Fruit fly (Drosophila melanogaster) whole organism, embryonic: ENCODE results near the gene Tsen34.
A peak's percentile ranks its signal among the peaks of the same experiment; 100 is the strongest.

Experiments used
- Bteb2 ChIP-seq: fragments of 200-800 bp; sonication (Bioruptor generic); optimal IDR thresholded peaks from 2 replicates; lab custom pipeline; 2016; ENCODE audit warnings: missing biosample characterization, missing genetic modification characterization
- CG10267 ChIP-seq: fragments of 200-800 bp; sonication (Bioruptor generic); optimal IDR thresholded peaks from 2 replicates; lab custom pipeline; 2018; ENCODE audit warnings: missing biosample characterization, mild to moderate bottlenecking, missing genetic modification characterization, moderate library complexity
- CG10274 ChIP-seq: fragments of 200-800 bp; sonication (Bioruptor generic); optimal IDR thresholded peaks from 3 replicates; lab custom pipeline; 2017; ENCODE audit warnings: missing biosample characterization, mild to moderate bottlenecking, missing genetic modification characterization
- CG10959 ChIP-seq: fragments of 200-800 bp; sonication (Bioruptor generic); IDR thresholded peaks from 2 replicates; pipeline ENCODE4 v1.3.6; 2022; ENCODE audit warnings: missing biosample characterization, missing genetic modification characterization
- CG10979 ChIP-seq: fragments of 200-800 bp; sonication (Bioruptor generic); optimal IDR thresholded peaks from 2 replicates; lab custom pipeline; 2018; ENCODE audit warnings: missing biosample characterization, mild to moderate bottlenecking, missing genetic modification characterization, moderate library complexity
- CG11696 ChIP-seq: fragments of 200-800 bp; sonication (Bioruptor generic); IDR thresholded peaks from 2 replicates; pipeline ENCODE4 v1.3.6; 2022; ENCODE audit warnings: missing biosample characterization, missing genetic modification characterization
- CG14441 ChIP-seq: fragments of 200-800 bp; sonication (Bioruptor generic); IDR thresholded peaks from 2 replicates; pipeline ENCODE4 v1.3.6; 2022; ENCODE audit warnings: missing biosample characterization, missing genetic modification characterization
- CG31388 ChIP-seq: fragments of 200-800 bp; sonication (Bioruptor generic); optimal IDR thresholded peaks from 2 replicates; lab custom pipeline; 2016; ENCODE audit warnings: missing biosample characterization, missing genetic modification characterization
- CG3163 ChIP-seq: fragments of 200-800 bp; sonication (Bioruptor generic); optimal IDR thresholded peaks from 3 replicates; lab custom pipeline; 2016; ENCODE audit warnings: missing biosample characterization, missing genetic modification characterization
- CG34376 ChIP-seq: fragments of 200-800 bp; sonication (Bioruptor generic); optimal IDR thresholded peaks from 2 replicates; lab custom pipeline; 2018; ENCODE audit warnings: missing biosample characterization, mild to moderate bottlenecking, missing genetic modification characterization
- CG4617 ChIP-seq: fragments of 200-800 bp; sonication (Bioruptor generic); optimal IDR thresholded peaks from 3 replicates; lab custom pipeline; 2016; ENCODE audit warnings: missing biosample characterization, missing genetic modification characterization, borderline replicate concordance
- CG6683 ChIP-seq: fragments of 200-800 bp; sonication (Bioruptor generic); optimal IDR thresholded peaks from 2 replicates; lab custom pipeline; 2017; ENCODE audit warnings: missing biosample characterization, mild to moderate bottlenecking, missing genetic modification characterization, missing genetic modification reagents
- CG6813 ChIP-seq: fragments of 200-800 bp; sonication (Bioruptor generic); optimal IDR thresholded peaks from 2 replicates; lab custom pipeline; 2017; ENCODE audit warnings: missing biosample characterization, missing genetic modification characterization, mild to moderate bottlenecking, moderate library complexity, missing genetic modification reagents
- CG9727 ChIP-seq: fragments of 200-800 bp; sonication (Bioruptor generic); optimal IDR thresholded peaks from 3 replicates; lab custom pipeline; 2017; ENCODE audit warnings: missing biosample characterization, mild to moderate bottlenecking, missing genetic modification characterization
- CG9817 ChIP-seq: fragments of 200-800 bp; sonication (Bioruptor generic); optimal IDR thresholded peaks from 2 replicates; lab custom pipeline; 2018; ENCODE audit warnings: missing biosample characterization, mild to moderate bottlenecking, missing genetic modification characterization, moderate library complexity
- CHES-1-like ChIP-seq: fragments of 200-800 bp; sonication (Bioruptor generic); optimal IDR thresholded peaks from 2 replicates; lab custom pipeline; 2016; ENCODE audit warnings: missing biosample characterization, missing genetic modification characterization
- CoRest ChIP-seq: fragments of 200-800 bp; sonication (Bioruptor generic); optimal IDR thresholded peaks from 3 replicates; lab custom pipeline; 2018; ENCODE audit warnings: missing biosample characterization, mild to moderate bottlenecking, missing genetic modification characterization, moderate library complexity
- Doc3 ChIP-seq: fragments of 200-800 bp; sonication (Bioruptor generic); IDR thresholded peaks from 3 replicates; pipeline ENCODE4 v1.3.6; 2022; ENCODE audit warnings: missing biosample characterization, missing genetic modification characterization; ENCODE audit not compliant: partially characterized antibody
- E2f1 ChIP-seq: fragments of 200-800 bp; sonication (Bioruptor generic); IDR thresholded peaks from 2 replicates; pipeline ENCODE4 v1.3.6; 2022; ENCODE audit warnings: missing biosample characterization, missing genetic modification characterization
- Elba2 ChIP-seq: fragments of 200-800 bp; sonication (Bioruptor generic); optimal IDR thresholded peaks from 3 replicates; lab custom pipeline; 2016; ENCODE audit warnings: missing biosample characterization, missing genetic modification characterization
- GATAe ChIP-seq: fragments of 200-800 bp; sonication (Bioruptor generic); conservative IDR thresholded peaks from 2 replicates; pipeline ENCODE4 v1.3.6; 2022; ENCODE audit warnings: missing biosample characterization, missing genetic modification characterization
- Hsf ChIP-seq: fragments of 200-800 bp; sonication (Bioruptor generic); optimal IDR thresholded peaks from 3 replicates; lab custom pipeline; 2016; ENCODE audit warnings: missing biosample characterization, missing genetic modification characterization
- Ssrp ChIP-seq: fragments of 200-800 bp; sonication (Bioruptor generic); optimal IDR thresholded peaks from 2 replicates; lab custom pipeline; 2018; ENCODE audit warnings: missing biosample characterization, mild to moderate bottlenecking, missing genetic modification characterization, moderate library complexity
- Taf1 ChIP-seq: fragments of 200-800 bp; sonication (Bioruptor generic); IDR thresholded peaks from 2 replicates; pipeline ENCODE4 v1.3.6; 2022; ENCODE audit warnings: missing biosample characterization, missing genetic modification characterization
- al ChIP-seq: fragments of 200-800 bp; sonication (Bioruptor generic); IDR thresholded peaks from 2 replicates; pipeline ENCODE4 v1.3.6; 2022; ENCODE audit warnings: missing biosample characterization, missing genetic modification characterization
- amos ChIP-seq: fragments of 200-800 bp; sonication (Bioruptor generic); IDR thresholded peaks from 2 replicates; pipeline ENCODE4 v1.3.6; 2022; ENCODE audit warnings: missing biosample characterization, missing genetic modification characterization; ENCODE audit not compliant: partially characterized antibody
- bowl ChIP-seq: fragments of 200-800 bp; sonication (Bioruptor generic); IDR thresholded peaks from 2 replicates; pipeline ENCODE4 v1.3.6; 2022; ENCODE audit warnings: missing biosample characterization, missing genetic modification characterization
- cad ChIP-seq: fragments of >200 bp; optimal IDR thresholded peaks from 2 replicates; lab custom pipeline; 2017; ENCODE audit warnings: missing biosample characterization, missing genetic modification characterization
- chif ChIP-seq, 2 experiments: fragments of 200-800 bp; sonication (Bioruptor generic); optimal IDR thresholded peaks; 3 replicates each; lab custom pipeline; 2016; ENCODE audit warnings: missing biosample characterization in 2 of 2, missing genetic modification characterization in 2 of 2
- ci ChIP-seq: fragments of 200-800 bp; sonication (Bioruptor generic); IDR thresholded peaks from 3 replicates; pipeline ENCODE4 v1.3.6; 2022; ENCODE audit warnings: missing biosample characterization, missing genetic modification characterization
- dan ChIP-seq: fragments of 200-800 bp; sonication (Bioruptor generic); IDR thresholded peaks from 2 replicates; pipeline ENCODE4 v1.3.6; 2022; ENCODE audit warnings: missing biosample characterization, missing genetic modification characterization
- dm ChIP-seq: fragments of 200-800 bp; sonication (Bioruptor generic); optimal IDR thresholded peaks from 3 replicates; lab custom pipeline; 2016; ENCODE audit warnings: missing biosample characterization, missing genetic modification characterization
- fru ChIP-seq: fragments of >200 bp; optimal IDR thresholded peaks from 2 replicates; lab custom pipeline; 2017
- gce ChIP-seq: fragments of 200-800 bp; sonication (Bioruptor generic); IDR thresholded peaks from 3 replicates; pipeline ENCODE4 v1.3.6; 2022; ENCODE audit warnings: missing biosample characterization, missing genetic modification characterization
- gcm2 ChIP-seq: fragments of 200-800 bp; sonication (Bioruptor generic); optimal IDR thresholded peaks from 2 replicates; lab custom pipeline; 2016; ENCODE audit warnings: missing biosample characterization, missing genetic modification characterization
- gem ChIP-seq: fragments of 200-800 bp; sonication (Bioruptor generic); optimal IDR thresholded peaks from 2 replicates; lab custom pipeline; 2019; ENCODE audit warnings: missing biosample characterization, mild to moderate bottlenecking, missing genetic modification characterization, moderate library complexity
- grn ChIP-seq: fragments of 200-800 bp; sonication (Bioruptor generic); optimal IDR thresholded peaks from 3 replicates; lab custom pipeline; 2017; ENCODE audit warnings: missing biosample characterization, missing genetic modification characterization
- gsb-n ChIP-seq: fragments of 200-800 bp; sonication (Bioruptor generic); optimal IDR thresholded peaks from 3 replicates; lab custom pipeline; 2018; ENCODE audit warnings: missing biosample characterization, mild to moderate bottlenecking, missing genetic modification characterization
- hb ChIP-seq: fragments of 200-800 bp; sonication (Bioruptor generic); IDR thresholded peaks from 3 replicates; pipeline ENCODE4 v1.3.6; 2022; ENCODE audit warnings: missing biosample characterization, missing genetic modification characterization; ENCODE audit not compliant: partially characterized antibody
- hbn ChIP-seq: fragments of 200-800 bp; sonication (Bioruptor generic); IDR thresholded peaks from 2 replicates; pipeline ENCODE4 v1.3.6; 2022; ENCODE audit warnings: missing biosample characterization, missing genetic modification characterization; ENCODE audit not compliant: partially characterized antibody
- inv ChIP-seq: fragments of 200-800 bp; sonication (Bioruptor generic); IDR thresholded peaks from 2 replicates; pipeline ENCODE4 v1.3.6; 2022; ENCODE audit warnings: missing biosample characterization, missing genetic modification characterization; ENCODE audit not compliant: partially characterized antibody
- ken ChIP-seq: fragments of 200-800 bp; sonication (Bioruptor generic); IDR thresholded peaks from 3 replicates; pipeline ENCODE4 v1.3.6; 2022; ENCODE audit warnings: missing biosample characterization, missing genetic modification characterization
- mirr ChIP-seq: fragments of 200-800 bp; sonication (Bioruptor generic); optimal IDR thresholded peaks from 3 replicates; lab custom pipeline; 2018; ENCODE audit warnings: missing biosample characterization, mild to moderate bottlenecking, missing genetic modification characterization
- nau ChIP-seq: fragments of 200-800 bp; sonication (Bioruptor generic); optimal IDR thresholded peaks from 3 replicates; lab custom pipeline; 2017; ENCODE audit warnings: missing biosample characterization, mild to moderate bottlenecking, missing genetic modification characterization, missing genetic modification reagents
- nmo ChIP-seq: fragments of 200-800 bp; sonication (Bioruptor generic); optimal IDR thresholded peaks from 2 replicates; lab custom pipeline; 2018; ENCODE audit warnings: missing biosample characterization, mild to moderate bottlenecking, missing genetic modification characterization, moderate library complexity
- org-1 ChIP-seq: fragments of 200-800 bp; sonication (Bioruptor generic); optimal IDR thresholded peaks from 2 replicates; lab custom pipeline; 2017; ENCODE audit warnings: missing biosample characterization, missing genetic modification characterization
- ranshi ChIP-seq: fragments of 200-800 bp; sonication (Bioruptor generic); IDR thresholded peaks from 2 replicates; pipeline ENCODE4 v1.3.6; 2022; ENCODE audit warnings: missing biosample characterization, missing genetic modification characterization
- salm ChIP-seq: fragments of 200-800 bp; sonication (Bioruptor generic); optimal IDR thresholded peaks from 2 replicates; lab custom pipeline; 2018; ENCODE audit warnings: missing biosample characterization, mild to moderate bottlenecking, missing genetic modification characterization
- tll ChIP-seq, 2 experiments: fragments of 200-800 bp in 1 of 2; fragments of >200 bp in 1 of 2; sonication (Bioruptor generic) in 1 of 2; optimal IDR thresholded peaks; 2 replicates each; lab custom pipeline; 2017 to 2019; ENCODE audit warnings: missing biosample characterization in 2 of 2, missing genetic modification characterization in 2 of 2, mild to moderate bottlenecking in 1 of 2, moderate library complexity in 1 of 2
- zf30C ChIP-seq: fragments of 200-800 bp; sonication (Bioruptor generic); optimal IDR thresholded peaks from 3 replicates; lab custom pipeline; 2018; ENCODE audit warnings: missing biosample characterization, mild to moderate bottlenecking, missing genetic modification characterization

Gene Tsen34

DNA sequence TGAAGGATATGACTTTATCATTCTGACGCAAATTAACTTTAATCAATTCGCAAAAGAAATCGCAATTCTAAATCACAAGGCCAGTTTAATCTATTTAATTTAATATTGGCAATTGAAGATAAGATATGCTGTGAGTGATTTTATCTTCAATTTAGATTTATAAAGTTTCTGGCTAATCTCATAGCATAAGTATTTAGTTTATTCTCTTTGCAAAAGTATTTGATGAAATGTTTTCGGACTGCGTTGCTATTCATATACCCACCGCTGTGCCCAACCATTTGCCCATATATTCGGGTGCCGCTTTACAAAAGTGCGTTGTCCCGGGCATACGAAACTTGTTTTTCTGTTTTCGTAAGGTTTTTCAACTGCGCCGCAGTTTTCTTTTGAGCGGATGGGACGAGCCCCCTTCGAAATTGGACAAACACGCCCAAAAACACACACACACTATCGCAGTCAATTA lies 23.3 kb upstream of the Tsen34 start (continued):
- peak; percentile 27 for TF ChIP-seq Elba2 (GFP tag; lab: Kevin White, UChicago)
- peak; percentile 94 for TF ChIP-seq CG10267 (tag; lab: Kevin White, UChicago)
- TF ChIP-seq grn (GFP tag; lab: Kevin White, UChicago): peak; percentile 81
- TF ChIP-seq gsb-n (tag; lab: Kevin White, UChicago): peak; percentile 96
- TF ChIP-seq hb (GFP tag; lab: Robert Waterston, UW): no peak
- TF ChIP-seq gcm2: peak; percentile 87
- peak; percentile 99 for TF ChIP-seq nmo (GFP tag; lab: Kevin White, UChicago)
- peak; percentile 90 for TF ChIP-seq E2f1 (GFP tag; lab: Robert Waterston, UW)
- TF ChIP-seq al (GFP tag; lab: Robert Waterston, UW): peak; percentile 91
- TF ChIP-seq org-1: peak; percentile 97
- TF ChIP-seq chif (GFP tag; optimal IDR thresholded peaks at IDR 0.05; lab: Kevin White, UChicago): peak; percentile 91 to 96
- peak; percentile 95 for TF ChIP-seq salm (tag; lab: Kevin White, UChicago)
- peak; percentile 87 for TF ChIP-seq CG10959 (GFP tag; lab: Robert Waterston, UW)
- no peak for TF ChIP-seq inv (GFP tag; lab: Robert Waterston, UW)
- peak; percentile 85 for TF ChIP-seq dm (GFP tag; lab: Kevin White, UChicago)
- TF ChIP-seq CG10274 (GFP tag; lab: Kevin White, UChicago): peak; percentile 92
- peak; percentile 93 for TF ChIP-seq CG6683
- TF ChIP-seq CG10979 (tag; lab: Kevin White, UChicago): peak; percentile 98
- peak; percentile 76 for TF ChIP-seq CG3163 (GFP tag; lab: Kevin White, UChicago)
- peak; percentile 91 for TF ChIP-seq ci (GFP tag; lab: Robert Waterston, UW)
- TF ChIP-seq gce (GFP tag; lab: Robert Waterston, UW): peak; percentile 61; the same call in 2 of the 3 replicates
- TF ChIP-seq CoRest (tag; lab: Kevin White, UChicago): peak; percentile 99
- TF ChIP-seq Bteb2: peak; percentile 94
- TF ChIP-seq bowl (GFP tag; lab: Robert Waterston, UW): peak; percentile 67; the same call in 1 of the 2 replicates
- TF ChIP-seq nau: peak; percentile 98
- peak; percentile 98 for TF ChIP-seq Ssrp (tag; lab: Kevin White, UChicago)
- peak; percentile 98 for TF ChIP-seq gem (tag; lab: Kevin White, UChicago)
- no peak for TF ChIP-seq Doc3
- TF ChIP-seq amos (GFP tag; lab: Robert Waterston, UW): no peak
- peak; percentile 96 for TF ChIP-seq CG6813 (GFP tag; lab: Kevin White, UChicago)
- peak; percentile 93 for TF ChIP-seq CG9817 (tag; lab: Kevin White, UChicago)
- peak; percentile 90 for TF ChIP-seq mirr (GFP tag; lab: Kevin White, UChicago)
- TF ChIP-seq ken (GFP tag; lab: Robert Waterston, UW): peak; percentile 77
- TF ChIP-seq tll (GFP tag; optimal IDR thresholded peaks at IDR 0.05; lab: Kevin White, UChicago): peak in 1 of 2 experiments; percentile 46
- TF ChIP-seq CG31388 (GFP tag; lab: Kevin White, UChicago): peak; percentile 92
- TF ChIP-seq CG11696 (GFP tag; lab: Robert Waterston, UW): peak; percentile 96
- TF ChIP-seq CHES-1-like (GFP tag; lab: Kevin White, UChicago): peak; percentile 91
- no peak for TF ChIP-seq zf30C
- TF ChIP-seq CG9727: peak; percentile 99
- TF ChIP-seq cad (GFP tag; lab: Kevin White, UChicago): no peak
- peak; percentile 96 for TF ChIP-seq Hsf (GFP tag; lab: Kevin White, UChicago)
- TF ChIP-seq hbn (GFP tag; lab: Robert Waterston, UW): no peak
- peak; percentile 87 for TF ChIP-seq CG14441 (GFP tag; lab: Robert Waterston, UW)
- TF ChIP-seq CG4617 (GFP tag; lab: Kevin White, UChicago): peak; percentile 78
- TF ChIP-seq dan (GFP tag; lab: Robert Waterston, UW): no peak; the same call in 1 of the 2 replicates
- peak; percentile 96 for TF ChIP-seq CG34376
- peak; percentile 82 for TF ChIP-seq Taf1 (GFP tag; lab: Robert Waterston, UW)
- peak; percentile 49; the same call in 1 of the 2 replicates for TF ChIP-seq GATAe (GFP tag; lab: Robert Waterston, UW)
- no peak for TF ChIP-seq fru
- TF ChIP-seq ranshi: peak; percentile 88
